Fruit fly (Drosophila melanogaster) whole organism, embryonic: ENCODE data around the gene CG15894.
A peak's percentile ranks its signal among the peaks of the same experiment; 100 is the strongest.

Experiments
- ATbp ChIP-seq: fragments of 200-800 bp; sonication (Bioruptor generic); optimal IDR thresholded peaks from 2 replicates; lab custom pipeline; 2017; ENCODE audit warnings: missing biosample characterization, mild to moderate bottlenecking, missing genetic modification characterization, missing genetic modification reagents
- CG11456 ChIP-seq: fragments of 200-800 bp; sonication (Bioruptor generic); IDR thresholded peaks from 3 replicates; pipeline ENCODE4 v1.3.6; 2022; ENCODE audit warnings: missing biosample characterization, missing genetic modification characterization
- CG12219 ChIP-seq: fragments of 200-800 bp; sonication (Bioruptor generic); optimal IDR thresholded peaks from 3 replicates; lab custom pipeline; 2018; ENCODE audit warnings: missing biosample characterization, mild to moderate bottlenecking, missing genetic modification characterization
- CG12236 ChIP-seq: fragments of 200-800 bp; sonication (Bioruptor generic); optimal IDR thresholded peaks from 2 replicates; lab custom pipeline; 2016; ENCODE audit warnings: missing biosample characterization, missing genetic modification characterization
- CG12391 ChIP-seq: fragments of 200-800 bp; sonication (Bioruptor generic); optimal IDR thresholded peaks from 3 replicates; lab custom pipeline; 2018; ENCODE audit warnings: missing biosample characterization, mild to moderate bottlenecking, missing genetic modification characterization, moderate library complexity
- CG13296 ChIP-seq: fragments of 200-800 bp; sonication (Bioruptor generic); optimal IDR thresholded peaks from 3 replicates; lab custom pipeline; 2018; ENCODE audit warnings: missing biosample characterization, mild to moderate bottlenecking, missing genetic modification characterization
- CG14710 ChIP-seq: fragments of 200-800 bp; sonication (Bioruptor generic); optimal IDR thresholded peaks from 3 replicates; lab custom pipeline; 2019; ENCODE audit warnings: missing biosample characterization, mild to moderate bottlenecking, missing genetic modification characterization, moderate library complexity
- CG1602 ChIP-seq: fragments of 200-800 bp; sonication (Bioruptor generic); optimal IDR thresholded peaks from 3 replicates; lab custom pipeline; 2016; ENCODE audit warnings: missing biosample characterization, missing genetic modification characterization
- CG2712 ChIP-seq: fragments of 200-800 bp; optimal IDR thresholded peaks from 3 replicates; lab custom pipeline; 2019; ENCODE audit warnings: missing biosample characterization, mild to moderate bottlenecking, missing genetic modification characterization, moderate library complexity
- CG30020 ChIP-seq: fragments of 200-800 bp; optimal IDR thresholded peaks from 2 replicates; lab custom pipeline; 2019; ENCODE audit warnings: missing biosample characterization, mild to moderate bottlenecking, missing genetic modification characterization, moderate library complexity
- CG31224 ChIP-seq: fragments of 200-800 bp; sonication (Bioruptor generic); IDR thresholded peaks from 2 replicates; pipeline ENCODE4 v1.3.6; 2022; ENCODE audit warnings: missing biosample characterization, missing genetic modification characterization
- CG33557 ChIP-seq: fragments of 200-800 bp; sonication (Bioruptor generic); optimal IDR thresholded peaks from 2 replicates; lab custom pipeline; 2019; ENCODE audit warnings: missing biosample characterization, mild to moderate bottlenecking, missing genetic modification characterization, moderate library complexity
- CG4328 ChIP-seq: fragments of 200-800 bp; sonication (Bioruptor generic); optimal IDR thresholded peaks from 3 replicates; lab custom pipeline; 2017; ENCODE audit warnings: missing biosample characterization, missing genetic modification reagents, missing genetic modification characterization
- CG7745 ChIP-seq: fragments of 200-800 bp; sonication (Bioruptor generic); optimal IDR thresholded peaks from 2 replicates; lab custom pipeline; 2018; ENCODE audit warnings: missing biosample characterization, mild to moderate bottlenecking, missing genetic modification characterization, moderate library complexity
- CG8089 ChIP-seq: fragments of 200-800 bp; sonication (Bioruptor generic); optimal IDR thresholded peaks from 3 replicates; lab custom pipeline; 2016; ENCODE audit warnings: missing biosample characterization, missing genetic modification characterization
- CG8388 ChIP-seq: fragments of 200-800 bp; sonication (Bioruptor generic); optimal IDR thresholded peaks from 2 replicates; lab custom pipeline; 2019; ENCODE audit warnings: missing biosample characterization, mild to moderate bottlenecking, missing genetic modification characterization, moderate library complexity
- CG9609 ChIP-seq: fragments of 200-800 bp; sonication (Bioruptor generic); optimal IDR thresholded peaks from 3 replicates; lab custom pipeline; 2016; ENCODE audit warnings: missing biosample characterization, missing genetic modification characterization
- CG9932 ChIP-seq: fragments of 200-800 bp; sonication (Bioruptor generic); IDR thresholded peaks from 2 replicates; pipeline ENCODE4 v1.3.6; 2022; ENCODE audit warnings: missing biosample characterization, missing genetic modification characterization
- Dbx ChIP-seq: fragments of 200-800 bp; sonication (Bioruptor generic); IDR thresholded peaks from 3 replicates; pipeline ENCODE4 v1.3.6; 2022; ENCODE audit warnings: missing biosample characterization, missing genetic modification characterization
- Doc2 ChIP-seq: fragments of 200-800 bp; sonication (Bioruptor generic); IDR thresholded peaks from 2 replicates; pipeline ENCODE4 v1.3.6; 2022; ENCODE audit warnings: missing biosample characterization, missing genetic modification characterization
- Elba2 ChIP-seq: fragments of 200-800 bp; sonication (Bioruptor generic); optimal IDR thresholded peaks from 3 replicates; lab custom pipeline; 2016; ENCODE audit warnings: missing biosample characterization, missing genetic modification characterization
- H15 ChIP-seq: fragments of 200-800 bp; sonication (Bioruptor generic); IDR thresholded peaks from 3 replicates; pipeline ENCODE4 v1.3.6; 2022; ENCODE audit warnings: missing biosample characterization, missing genetic modification characterization
- Lim3 ChIP-seq: fragments of 200-800 bp; sonication (Bioruptor generic); IDR thresholded peaks from 2 replicates; pipeline ENCODE4 v1.3.6; 2022; ENCODE audit warnings: missing biosample characterization, missing genetic modification characterization
- MTF-1 ChIP-seq: fragments of 200-800 bp; sonication (Bioruptor generic); optimal IDR thresholded peaks from 2 replicates; lab custom pipeline; 2018; ENCODE audit warnings: missing biosample characterization, mild to moderate bottlenecking, missing genetic modification characterization, borderline replicate concordance
- Meics ChIP-seq: fragments of 200-800 bp; sonication (Bioruptor generic); optimal IDR thresholded peaks from 2 replicates; lab custom pipeline; 2017; ENCODE audit warnings: missing biosample characterization, mild to moderate bottlenecking, missing genetic modification characterization
- NK7.1 ChIP-seq: fragments of 200-800 bp; sonication (Bioruptor generic); optimal IDR thresholded peaks from 3 replicates; lab custom pipeline; 2016; ENCODE audit warnings: missing biosample characterization, missing genetic modification characterization
- Oaz ChIP-seq: fragments of 200-800 bp; sonication (Bioruptor generic); IDR thresholded peaks from 2 replicates; pipeline ENCODE4 v1.3.6; 2022; ENCODE audit warnings: missing biosample characterization, missing genetic modification characterization
- Opbp ChIP-seq: fragments of 200-800 bp; sonication (Bioruptor generic); IDR thresholded peaks from 3 replicates; pipeline ENCODE4 v1.3.6; 2022; ENCODE audit warnings: missing biosample characterization, missing genetic modification characterization; ENCODE audit not compliant: partially characterized antibody
- Stat92E ChIP-seq, 3 experiments: fragments of >200 bp in 2 of 3; fragments of 200-800 bp in 1 of 3; sonication (Bioruptor generic) in 1 of 3; optimal IDR thresholded peaks; 2 replicates each; lab custom pipeline; 2017 to 2019; ENCODE audit warnings: missing biosample characterization in 3 of 3, missing genetic modification characterization in 3 of 3, mild to moderate bottlenecking in 1 of 3, moderate library complexity in 1 of 3
- bowl ChIP-seq: fragments of 200-800 bp; sonication (Bioruptor generic); IDR thresholded peaks from 2 replicates; pipeline ENCODE4 v1.3.6; 2022; ENCODE audit warnings: missing biosample characterization, missing genetic modification characterization
- cwo ChIP-seq: fragments of 200-800 bp; sonication (Bioruptor generic); optimal IDR thresholded peaks from 3 replicates; lab custom pipeline; 2017; ENCODE audit warnings: missing biosample characterization, missing genetic modification characterization, mild to moderate bottlenecking, moderate library complexity, missing genetic modification reagents
- en ChIP-seq: fragments of 200-800 bp; sonication (Bioruptor generic); optimal IDR thresholded peaks from 2 replicates; lab custom pipeline; 2016; ENCODE audit warnings: missing biosample characterization, missing genetic modification characterization
- fru ChIP-seq: fragments of >200 bp; optimal IDR thresholded peaks from 2 replicates; lab custom pipeline; 2017
- gcm2 ChIP-seq: fragments of 200-800 bp; sonication (Bioruptor generic); optimal IDR thresholded peaks from 2 replicates; lab custom pipeline; 2016; ENCODE audit warnings: missing biosample characterization, missing genetic modification characterization
- kni ChIP-seq: fragments of 200-800 bp; sonication (Bioruptor generic); optimal IDR thresholded peaks from 3 replicates; lab custom pipeline; 2017; ENCODE audit warnings: mild to moderate bottlenecking, missing biosample characterization, missing genetic modification reagents, missing genetic modification characterization
- lola ChIP-seq, 3 experiments: fragments of >200 bp in 2 of 3; fragments of 200-800 bp in 1 of 3; sonication (Bioruptor generic) in 1 of 3; optimal IDR thresholded peaks; 2 replicates each; lab custom pipeline; 2017 to 2019; ENCODE audit warnings: missing biosample characterization in 3 of 3, missing genetic modification characterization in 3 of 3, mild to moderate bottlenecking in 1 of 3, moderate library complexity in 1 of 3
- phol ChIP-seq: fragments of 200-800 bp; sonication (Bioruptor generic); optimal IDR thresholded peaks from 3 replicates; lab custom pipeline; 2018; ENCODE audit warnings: missing biosample characterization, mild to moderate bottlenecking, missing genetic modification characterization, moderate library complexity
- pnt ChIP-seq: fragments of 200-800 bp; sonication (Bioruptor generic); optimal IDR thresholded peaks from 3 replicates; lab custom pipeline; 2016; ENCODE audit warnings: missing biosample characterization, missing genetic modification characterization
- pzg ChIP-seq: fragments of 200-800 bp; sonication (Bioruptor generic); optimal IDR thresholded peaks from 3 replicates; lab custom pipeline; 2018; ENCODE audit warnings: missing biosample characterization, mild to moderate bottlenecking, missing genetic modification characterization, moderate library complexity
- slou ChIP-seq: fragments of 200-800 bp; sonication (Bioruptor generic); optimal IDR thresholded peaks from 3 replicates; lab custom pipeline; 2016; ENCODE audit warnings: missing biosample characterization, missing genetic modification characterization
- tio ChIP-seq: fragments of 200-800 bp; sonication (Bioruptor generic); optimal IDR thresholded peaks from 2 replicates; lab custom pipeline; 2017; ENCODE audit warnings: missing biosample characterization, missing genetic modification characterization, inconsistent platforms
- tna ChIP-seq: fragments of 200-800 bp; sonication (Bioruptor generic); IDR thresholded peaks from 2 replicates; pipeline ENCODE4 v1.3.6; 2022; ENCODE audit warnings: missing biosample characterization, missing genetic modification characterization; ENCODE audit not compliant: partially characterized antibody
- zfh2 ChIP-seq: fragments of 200-800 bp; sonication (Bioruptor generic); optimal IDR thresholded peaks from 2 replicates; lab custom pipeline; 2016; ENCODE audit warnings: missing biosample characterization, missing genetic modification characterization

CG15894 gene

DNA sequence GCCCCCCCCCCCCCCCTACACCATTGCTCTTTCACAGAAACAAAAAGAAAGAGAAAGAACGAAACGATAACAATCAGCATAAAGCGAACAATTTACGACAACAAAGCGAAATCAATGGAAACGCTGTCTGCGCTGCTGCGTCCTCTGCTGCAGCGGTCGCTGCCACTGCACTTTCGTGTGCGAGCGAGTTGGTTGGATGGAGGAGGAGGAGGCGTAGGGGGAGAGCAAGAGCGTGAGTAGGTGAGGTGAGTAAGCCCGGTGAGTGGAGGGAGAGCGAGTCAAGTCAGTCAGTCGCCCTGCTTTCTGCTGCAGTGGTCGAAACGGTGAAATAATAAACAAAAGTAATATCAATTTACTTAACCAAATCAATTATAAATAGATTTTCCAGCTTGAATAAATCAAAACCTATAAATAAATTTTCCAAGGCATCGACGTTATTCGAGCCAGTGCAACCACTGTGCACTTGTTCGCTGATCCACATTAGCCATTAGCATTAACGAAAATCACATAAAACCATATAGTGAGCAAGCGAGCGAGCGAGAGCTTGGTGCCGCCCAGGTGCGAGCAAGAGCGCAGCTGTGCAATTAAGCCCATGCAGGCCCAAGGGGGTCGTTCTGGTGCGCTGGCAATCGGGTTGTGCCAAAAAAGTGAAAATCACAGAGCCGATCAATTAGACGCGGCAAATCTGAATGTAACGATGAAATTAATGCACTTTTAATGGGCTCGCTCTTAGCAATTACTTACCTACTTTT lies 35.0 kb downstream of the CG15894 start (continued):
- no peak for TF ChIP-seq CG4328
- peak; percentile 9 for TF ChIP-seq CG8089 (GFP tag; lab: Kevin White, UChicago)
- TF ChIP-seq CG31224 (GFP tag; lab: Robert Waterston, UW), result no peak
- TF ChIP-seq tna (GFP tag; lab: Robert Waterston, UW), result no peak
- no peak for TF ChIP-seq lola (GFP tag; optimal IDR thresholded peaks at IDR 0.05; lab: Kevin White, UChicago)
- TF ChIP-seq Doc2 (GFP tag; lab: Robert Waterston, UW), result no peak
- TF ChIP-seq CG11456 (GFP tag; lab: Robert Waterston, UW), result no peak
- TF ChIP-seq CG13296 (GFP tag; lab: Kevin White, UChicago), result no peak
- no peak for TF ChIP-seq CG1602
- TF ChIP-seq CG12391 (tag; lab: Kevin White, UChicago), result peak; percentile 20
- no peak for TF ChIP-seq tio (GFP tag; lab: Kevin White, UChicago)
- no peak for TF ChIP-seq slou (GFP tag; lab: Kevin White, UChicago)
- TF ChIP-seq pnt (GFP tag; lab: Kevin White, UChicago), result no peak
- no peak for TF ChIP-seq zfh2 (GFP tag; lab: Kevin White, UChicago)
- no peak for TF ChIP-seq fru
- peak; percentile 33 for TF ChIP-seq CG8388 (GFP tag; lab: Kevin White, UChicago)
- no peak for TF ChIP-seq Elba2 (GFP tag; lab: Kevin White, UChicago)
- TF ChIP-seq H15, result 0 out of 3 replicates have a peak, but pooled peaks have one; percentile 54
- TF ChIP-seq MTF-1, result peak; percentile 11
- TF ChIP-seq CG12219 (GFP tag; lab: Kevin White, UChicago), result no peak
- no peak for TF ChIP-seq CG33557 (GFP tag; lab: Kevin White, UChicago)
- TF ChIP-seq kni, result peak; percentile 69
- TF ChIP-seq gcm2 (GFP tag; lab: Kevin White, UChicago), result no peak
- no peak for TF ChIP-seq Opbp
- no peak for TF ChIP-seq Meics (GFP tag; lab: Kevin White, UChicago)
- TF ChIP-seq CG9932, result no peak
- no peak for TF ChIP-seq Oaz (GFP tag; lab: Robert Waterston, UW)
- TF ChIP-seq ATbp (GFP tag; lab: Kevin White, UChicago), result peak; percentile 69
- no peak for TF ChIP-seq NK7.1 (GFP tag; lab: Kevin White, UChicago)
- TF ChIP-seq CG9609 (GFP tag; lab: Kevin White, UChicago), result no peak
- no peak for TF ChIP-seq en (GFP tag; lab: Kevin White, UChicago)
- TF ChIP-seq Stat92E (GFP tag; optimal IDR thresholded peaks at IDR 0.05; lab: Kevin White, UChicago), result no peak
- TF ChIP-seq phol, result no peak
- peak; percentile 58; the same call in 1 of the 2 replicates for TF ChIP-seq bowl (GFP tag; lab: Robert Waterston, UW)
- TF ChIP-seq CG30020 (tag; lab: Kevin White, UChicago), result no peak
- TF ChIP-seq Dbx (GFP tag; lab: Robert Waterston, UW), result no peak
- TF ChIP-seq CG7745 (tag; lab: Kevin White, UChicago), result no peak
- TF ChIP-seq CG12236, result no peak
- no peak for TF ChIP-seq CG14710 (tag; lab: Kevin White, UChicago)
- TF ChIP-seq CG2712, result peak; percentile 12
- no peak for TF ChIP-seq cwo (GFP tag; lab: Kevin White, UChicago)
- 0 out of 2 replicates have a peak, but pooled peaks have one; percentile 16 for TF ChIP-seq Lim3 (GFP tag; lab: Robert Waterston, UW)
- TF ChIP-seq pzg (GFP tag; lab: Kevin White, UChicago), result no peak
